Fruit fly (Drosophila melanogaster) whole organism, embryonic: Measurements from ENCODE around the gene Pif1A.

Experiments
- ATbp ChIP-seq: fragments of 200-800 bp; sonication (Bioruptor generic); optimal IDR thresholded peaks from 2 replicates; lab custom pipeline; 2017; ENCODE audit warnings: missing biosample characterization, mild to moderate bottlenecking, missing genetic modification characterization, missing genetic modification reagents
- CG12104 ChIP-seq: fragments of 200-800 bp; sonication (Bioruptor generic); optimal IDR thresholded peaks from 3 replicates; lab custom pipeline; 2016; ENCODE audit warnings: missing biosample characterization, missing genetic modification characterization
- CG12659 ChIP-seq: fragments of 200-800 bp; sonication (Bioruptor generic); optimal IDR thresholded peaks from 3 replicates; lab custom pipeline; 2017; ENCODE audit warnings: mild to moderate bottlenecking, missing biosample characterization, missing genetic modification reagents, missing genetic modification characterization
- CG13123 ChIP-seq: fragments of 200-800 bp; sonication (Bioruptor generic); optimal IDR thresholded peaks from 2 replicates; lab custom pipeline; 2016; ENCODE audit warnings: missing biosample characterization, missing genetic modification characterization
- CG15479 ChIP-seq: fragments of 200-800 bp; sonication (Bioruptor generic); optimal IDR thresholded peaks from 3 replicates; lab custom pipeline; 2019; ENCODE audit warnings: missing biosample characterization, mild to moderate bottlenecking, missing genetic modification characterization, moderate library complexity
- CG17186 ChIP-seq: fragments of 200-800 bp; sonication (Bioruptor generic); optimal IDR thresholded peaks from 3 replicates; lab custom pipeline; 2017; ENCODE audit warnings: missing biosample characterization, missing genetic modification reagents, missing genetic modification characterization
- CG17568 ChIP-seq: fragments of 200-800 bp; sonication (Bioruptor generic); optimal IDR thresholded peaks from 2 replicates; lab custom pipeline; 2018; ENCODE audit warnings: missing biosample characterization, mild to moderate bottlenecking, missing genetic modification characterization, moderate library complexity
- CG18262 ChIP-seq: fragments of 200-800 bp; optimal IDR thresholded peaks from 3 replicates; lab custom pipeline; 2019; ENCODE audit warnings: missing biosample characterization, mild to moderate bottlenecking, missing genetic modification characterization, moderate library complexity
- CG18599 ChIP-seq: fragments of 200-800 bp; sonication (Bioruptor generic); optimal IDR thresholded peaks from 3 replicates; lab custom pipeline; 2017; ENCODE audit warnings: missing biosample characterization, missing genetic modification characterization, mild to moderate bottlenecking, moderate library complexity, missing genetic modification reagents
- CG2875 ChIP-seq: fragments of 200-800 bp; sonication (Bioruptor generic); optimal IDR thresholded peaks from 2 replicates; lab custom pipeline; 2017; ENCODE audit warnings: missing biosample characterization, mild to moderate bottlenecking, missing genetic modification characterization, missing genetic modification reagents
- CG30431 ChIP-seq: fragments of 200-800 bp; sonication (Bioruptor generic); optimal IDR thresholded peaks from 2 replicates; lab custom pipeline; 2017; ENCODE audit warnings: missing biosample characterization, missing genetic modification characterization
- CG31441 ChIP-seq: fragments of 200-800 bp; sonication (Bioruptor generic); IDR thresholded peaks from 2 replicates; pipeline ENCODE4 v1.3.6; 2022; ENCODE audit warnings: missing biosample characterization, missing genetic modification characterization
- CG33213 ChIP-seq: fragments of 200-800 bp; sonication (Bioruptor generic); optimal IDR thresholded peaks from 3 replicates; lab custom pipeline; 2016; ENCODE audit warnings: missing biosample characterization, missing genetic modification characterization
- CG3407 ChIP-seq: fragments of 200-800 bp; sonication (Bioruptor generic); optimal IDR thresholded peaks from 2 replicates; lab custom pipeline; 2018; ENCODE audit warnings: missing biosample characterization, mild to moderate bottlenecking, missing genetic modification characterization
- CG34376 ChIP-seq: fragments of 200-800 bp; sonication (Bioruptor generic); optimal IDR thresholded peaks from 2 replicates; lab custom pipeline; 2018; ENCODE audit warnings: missing biosample characterization, mild to moderate bottlenecking, missing genetic modification characterization
- CG42726 ChIP-seq: fragments of 200-800 bp; sonication (Bioruptor generic); IDR thresholded peaks from 2 replicates; pipeline ENCODE4 v1.3.6; 2022; ENCODE audit warnings: missing biosample characterization, missing genetic modification characterization; ENCODE audit not compliant: partially characterized antibody
- CG6175 ChIP-seq: fragments of 200-800 bp; sonication (Bioruptor generic); IDR thresholded peaks from 3 replicates; pipeline ENCODE4 v1.3.6; 2022; ENCODE audit warnings: missing biosample characterization, missing genetic modification characterization
- CG6254 ChIP-seq: fragments of 200-800 bp; sonication (Bioruptor generic); optimal IDR thresholded peaks from 3 replicates; lab custom pipeline; 2017; ENCODE audit warnings: mild to moderate bottlenecking, missing biosample characterization, missing genetic modification reagents, missing genetic modification characterization
- CG7745 ChIP-seq: fragments of 200-800 bp; sonication (Bioruptor generic); optimal IDR thresholded peaks from 2 replicates; lab custom pipeline; 2018; ENCODE audit warnings: missing biosample characterization, mild to moderate bottlenecking, missing genetic modification characterization, moderate library complexity
- CG7928 ChIP-seq: fragments of 200-800 bp; sonication (Bioruptor generic); optimal IDR thresholded peaks from 2 replicates; lab custom pipeline; 2017; ENCODE audit warnings: missing biosample characterization, mild to moderate bottlenecking, missing genetic modification characterization
- CG8281 ChIP-seq: fragments of 200-800 bp; sonication (Bioruptor generic); optimal IDR thresholded peaks from 2 replicates; lab custom pipeline; 2018; ENCODE audit warnings: missing biosample characterization, mild to moderate bottlenecking, missing genetic modification characterization, moderate library complexity
- Camta ChIP-seq: fragments of 200-800 bp; sonication (Bioruptor generic); optimal IDR thresholded peaks from 2 replicates; lab custom pipeline; 2016; ENCODE audit warnings: missing biosample characterization, missing genetic modification characterization
- H15 ChIP-seq: fragments of 200-800 bp; sonication (Bioruptor generic); IDR thresholded peaks from 3 replicates; pipeline ENCODE4 v1.3.6; 2022; ENCODE audit warnings: missing biosample characterization, missing genetic modification characterization
- Lhr ChIP-seq: fragments of 200-800 bp; sonication (Bioruptor generic); optimal IDR thresholded peaks from 3 replicates; lab custom pipeline; 2017; ENCODE audit warnings: mild to moderate bottlenecking, missing biosample characterization, missing genetic modification reagents, missing genetic modification characterization
- Lpt ChIP-seq: fragments of >200 bp; optimal IDR thresholded peaks from 2 replicates; lab custom pipeline; 2018; ENCODE audit warnings: missing biosample characterization, missing genetic modification characterization
- NC2β ChIP-seq: fragments of 200-800 bp; sonication (Bioruptor generic); optimal IDR thresholded peaks from 2 replicates; lab custom pipeline; 2016; ENCODE audit warnings: missing biosample characterization, missing genetic modification characterization
- Nf-YB ChIP-seq: fragments of 200-800 bp; sonication (Bioruptor generic); optimal IDR thresholded peaks from 3 replicates; lab custom pipeline; 2019; ENCODE audit warnings: missing biosample characterization, mild to moderate bottlenecking, missing genetic modification characterization, moderate library complexity
- Oli ChIP-seq: fragments of 200-800 bp; sonication (Bioruptor generic); optimal IDR thresholded peaks from 2 replicates; lab custom pipeline; 2018; ENCODE audit warnings: missing biosample characterization, mild to moderate bottlenecking, missing genetic modification characterization, moderate library complexity
- Sox100B ChIP-seq: fragments of 200-800 bp; sonication (Bioruptor generic); optimal IDR thresholded peaks from 3 replicates; lab custom pipeline; 2018; ENCODE audit warnings: missing biosample characterization, mild to moderate bottlenecking, missing genetic modification characterization
- YL-1 ChIP-seq: fragments of 200-800 bp; sonication (Bioruptor generic); optimal IDR thresholded peaks from 3 replicates; lab custom pipeline; 2017; ENCODE audit warnings: missing biosample characterization, mild to moderate bottlenecking, missing genetic modification characterization
- ap ChIP-seq: fragments of 200-800 bp; sonication (Bioruptor generic); IDR thresholded peaks from 2 replicates; pipeline ENCODE4 v1.3.6; 2022; ENCODE audit warnings: missing biosample characterization, missing genetic modification characterization
- az2 ChIP-seq: fragments of 200-800 bp; sonication (Bioruptor generic); optimal IDR thresholded peaks from 3 replicates; lab custom pipeline; 2016; ENCODE audit warnings: missing biosample characterization, missing genetic modification characterization
- br ChIP-seq: fragments of >200 bp; optimal IDR thresholded peaks from 2 replicates; lab custom pipeline; 2017
- bsh ChIP-seq, 2 experiments: fragments of 200-800 bp; sonication (Bioruptor generic); optimal IDR thresholded peaks; 2 replicates each; lab custom pipeline; 2017 to 2018; ENCODE audit warnings: mild to moderate bottlenecking in 2 of 2, missing biosample characterization in 2 of 2, missing genetic modification characterization in 2 of 2, moderate library complexity in 1 of 2
- croc ChIP-seq: fragments of 200-800 bp; sonication (Bioruptor generic); conservative IDR thresholded peaks from 3 replicates; pipeline ENCODE4 v1.3.6; 2022; ENCODE audit warnings: missing biosample characterization, missing genetic modification characterization
- da ChIP-seq: fragments of 200-800 bp; sonication (Bioruptor generic); optimal IDR thresholded peaks from 2 replicates; lab custom pipeline; 2016; ENCODE audit warnings: missing biosample characterization, missing genetic modification characterization
- danr ChIP-seq: fragments of 200-800 bp; sonication (Bioruptor generic); IDR thresholded peaks from 2 replicates; pipeline ENCODE4 v1.3.6; 2022; ENCODE audit warnings: missing biosample characterization, missing genetic modification characterization
- disco-r ChIP-seq: fragments of 200-800 bp; sonication (Bioruptor generic); optimal IDR thresholded peaks from 2 replicates; lab custom pipeline; 2016; ENCODE audit warnings: missing biosample characterization, missing genetic modification characterization
- dmrt99B ChIP-seq: fragments of 200-800 bp; sonication (Bioruptor generic); optimal IDR thresholded peaks from 2 replicates; lab custom pipeline; 2018; ENCODE audit warnings: missing biosample characterization, mild to moderate bottlenecking, missing genetic modification characterization, moderate library complexity
- eve ChIP-seq, 2 experiments: fragments of >200 bp; optimal IDR thresholded peaks; 2 replicates each; lab custom pipeline; 2017; ENCODE audit warnings: missing biosample characterization in 2 of 2, missing genetic modification characterization in 2 of 2
- ftz-f1 ChIP-seq: fragments of 200-800 bp; sonication (Bioruptor generic); optimal IDR thresholded peaks from 2 replicates; lab custom pipeline; 2016; ENCODE audit warnings: missing biosample characterization, missing genetic modification characterization
- insv ChIP-seq, 2 experiments: fragments of 200-800 bp; sonication (Bioruptor generic); optimal IDR thresholded peaks; 3 replicates each; lab custom pipeline; 2016 to 2018; ENCODE audit warnings: missing biosample characterization in 2 of 2, missing genetic modification characterization in 2 of 2
- klu ChIP-seq: fragments of 200-800 bp; sonication (Bioruptor generic); IDR thresholded peaks from 2 replicates; pipeline ENCODE4 v1.3.6; 2022; ENCODE audit warnings: missing biosample characterization, missing genetic modification characterization
- odd ChIP-seq: fragments of 200-800 bp; sonication (Bioruptor generic); optimal IDR thresholded peaks from 2 replicates; lab custom pipeline; 2017; ENCODE audit warnings: missing biosample characterization, mild to moderate bottlenecking, missing genetic modification characterization
- seq ChIP-seq: fragments of 200-800 bp; sonication (Bioruptor generic); IDR thresholded peaks from 2 replicates; pipeline ENCODE4 v1.3.6; 2022; ENCODE audit warnings: missing biosample characterization, missing genetic modification characterization
- shn ChIP-seq: fragments of 200-800 bp; sonication (Bioruptor generic); optimal IDR thresholded peaks from 3 replicates; lab custom pipeline; 2016; ENCODE audit warnings: missing biosample characterization, missing genetic modification characterization
- slou ChIP-seq: fragments of 200-800 bp; sonication (Bioruptor generic); optimal IDR thresholded peaks from 3 replicates; lab custom pipeline; 2016; ENCODE audit warnings: missing biosample characterization, missing genetic modification characterization
- tio ChIP-seq: fragments of 200-800 bp; sonication (Bioruptor generic); optimal IDR thresholded peaks from 2 replicates; lab custom pipeline; 2017; ENCODE audit warnings: missing biosample characterization, missing genetic modification characterization, inconsistent platforms
- tx ChIP-seq: fragments of 200-800 bp; sonication (Bioruptor generic); optimal IDR thresholded peaks from 2 replicates; lab custom pipeline; 2016; ENCODE audit warnings: missing biosample characterization, missing genetic modification characterization
- unpg ChIP-seq: fragments of 200-800 bp; sonication (Bioruptor generic); optimal IDR thresholded peaks from 3 replicates; lab custom pipeline; 2018; ENCODE audit warnings: missing biosample characterization, mild to moderate bottlenecking, missing genetic modification characterization, moderate library complexity
- zen ChIP-seq: fragments of 200-800 bp; sonication (Bioruptor generic); optimal IDR thresholded peaks from 3 replicates; lab custom pipeline; 2018; ENCODE audit warnings: missing biosample characterization, mild to moderate bottlenecking, missing genetic modification characterization, moderate library complexity

The Pif1A gene

dm6 chr3R:8808518-8808921 is 7.5 kb upstream of the Pif1A start (continued):
- TF ChIP-seq CG31441: peak; percentile 89
- TF ChIP-seq NC2β: peak; percentile 68
- peak; percentile 68 for TF ChIP-seq CG8281 (tag; lab: Kevin White, UChicago)
- TF ChIP-seq az2 (GFP tag; lab: Kevin White, UChicago): peak; percentile 74
- peak; percentile 32 for TF ChIP-seq CG12659 (GFP tag; lab: Kevin White, UChicago)
- TF ChIP-seq seq (GFP tag; lab: Robert Waterston, UW): no peak
- peak; percentile 23 for TF ChIP-seq YL-1 (GFP tag; lab: Kevin White, UChicago)
- TF ChIP-seq ATbp (GFP tag; lab: Kevin White, UChicago): peak; percentile 45
- TF ChIP-seq CG18599 (GFP tag; lab: Kevin White, UChicago): peak; percentile 40
- no peak for TF ChIP-seq CG34376 (GFP tag; lab: Kevin White, UChicago)
- peak; percentile 77 for TF ChIP-seq CG6254 (GFP tag; lab: Kevin White, UChicago)
- peak; percentile 96 for TF ChIP-seq CG18262 (tag; lab: Kevin White, UChicago)
- TF ChIP-seq Sox100B (GFP tag; lab: Kevin White, UChicago): peak; percentile 74
- TF ChIP-seq CG12104 (GFP tag; lab: Kevin White, UChicago): peak; percentile 47
- peak; percentile 40 for TF ChIP-seq CG33213 (GFP tag; lab: Kevin White, UChicago)
- TF ChIP-seq eve (GFP tag; optimal IDR thresholded peaks at IDR 0.05; lab: Kevin White, UChicago): peak in 1 of 2 experiments; percentile 71
- peak; percentile 61 for TF ChIP-seq dmrt99B (tag; lab: Kevin White, UChicago)
- TF ChIP-seq danr (GFP tag; lab: Robert Waterston, UW): no peak
- TF ChIP-seq unpg: peak; percentile 74
- TF ChIP-seq CG6175 (GFP tag; lab: Robert Waterston, UW): no peak
- peak; percentile 60 for TF ChIP-seq Camta (GFP tag; lab: Kevin White, UChicago)
- peak; percentile 44 for TF ChIP-seq Lhr
- no peak for TF ChIP-seq ap
- TF ChIP-seq CG13123 (GFP tag; lab: Kevin White, UChicago): peak; percentile 19
- peak; percentile 73 for TF ChIP-seq Oli (tag; lab: Kevin White, UChicago)
- TF ChIP-seq da (GFP tag; lab: Kevin White, UChicago): peak; percentile 74
- TF ChIP-seq br (lab: Kevin White, UChicago): no peak
- TF ChIP-seq CG7745 (tag; lab: Kevin White, UChicago): peak; percentile 66
- TF ChIP-seq slou (GFP tag; lab: Kevin White, UChicago): peak; percentile 41
- TF ChIP-seq croc (GFP tag; lab: Robert Waterston, UW): peak; percentile 63
- TF ChIP-seq Nf-YB (GFP tag; lab: Kevin White, UChicago): peak; percentile 72
- peak; percentile 67 for TF ChIP-seq CG3407
- TF ChIP-seq zen (tag; lab: Kevin White, UChicago): peak; percentile 97
- TF ChIP-seq bsh (GFP tag; optimal IDR thresholded peaks at IDR 0.05; lab: Kevin White, UChicago): peak in 1 of 2 experiments; percentile 80
- TF ChIP-seq odd: peak; percentile 41
- TF ChIP-seq tio (GFP tag; lab: Kevin White, UChicago): no peak
- no peak for TF ChIP-seq CG42726 (GFP tag; lab: Robert Waterston, UW)
- no peak for TF ChIP-seq ftz-f1 (GFP tag; lab: Kevin White, UChicago)
- TF ChIP-seq tx (GFP tag; lab: Kevin White, UChicago): peak; percentile 9
- TF ChIP-seq CG30431: peak; percentile 71
- TF ChIP-seq CG7928 (GFP tag; lab: Kevin White, UChicago): peak; percentile 11
- TF ChIP-seq insv (GFP tag; optimal IDR thresholded peaks at IDR 0.05; lab: Kevin White, UChicago): peak in 1 of 2 experiments; percentile 17
- TF ChIP-seq shn (GFP tag; lab: Kevin White, UChicago): no peak
- no peak for TF ChIP-seq Lpt
- no peak for TF ChIP-seq CG17186 (GFP tag; lab: Kevin White, UChicago)
- TF ChIP-seq H15 (GFP tag; lab: Robert Waterston, UW): no peak
- no peak for TF ChIP-seq klu
- peak; percentile 43 for TF ChIP-seq CG17568 (GFP tag; lab: Kevin White, UChicago)
- peak; percentile 51 for TF ChIP-seq disco-r (GFP tag; lab: Kevin White, UChicago)
- peak; percentile 64 for TF ChIP-seq CG2875 (GFP tag; lab: Kevin White, UChicago)
- TF ChIP-seq CG15479 (GFP tag; lab: Kevin White, UChicago): peak; percentile 81
